Fruit fly (Drosophila melanogaster) whole organism, embryonic: ENCODE results near the gene CG42404.

Source experiments
- Ada2b ChIP-seq: fragments of 200-800 bp; sonication (Bioruptor generic); IDR thresholded peaks from 2 replicates; pipeline ENCODE4 v1.3.6; 2022; ENCODE audit warnings: missing biosample characterization, missing genetic modification characterization
- Atf3 ChIP-seq: fragments of 200-800 bp; sonication (Bioruptor generic); optimal IDR thresholded peaks from 3 replicates; lab custom pipeline; 2016; ENCODE audit warnings: missing biosample characterization, missing genetic modification characterization
- CG10979 ChIP-seq: fragments of 200-800 bp; sonication (Bioruptor generic); optimal IDR thresholded peaks from 2 replicates; lab custom pipeline; 2018; ENCODE audit warnings: missing biosample characterization, mild to moderate bottlenecking, missing genetic modification characterization, moderate library complexity
- CG11398 ChIP-seq: fragments of 200-800 bp; sonication (Bioruptor generic); optimal IDR thresholded peaks from 2 replicates; lab custom pipeline; 2016; ENCODE audit warnings: missing biosample characterization, missing genetic modification characterization
- CG13624 ChIP-seq: fragments of 200-800 bp; sonication (Bioruptor generic); optimal IDR thresholded peaks from 2 replicates; lab custom pipeline; 2016; ENCODE audit warnings: missing biosample characterization, missing genetic modification characterization
- CG14050 ChIP-seq: fragments of 200-800 bp; sonication (Bioruptor generic); IDR thresholded peaks from 3 replicates; pipeline ENCODE4 v1.3.6; 2022; ENCODE audit warnings: missing biosample characterization, missing genetic modification characterization
- CG1602 ChIP-seq: fragments of 200-800 bp; sonication (Bioruptor generic); optimal IDR thresholded peaks from 3 replicates; lab custom pipeline; 2016; ENCODE audit warnings: missing biosample characterization, missing genetic modification characterization
- CG31365 ChIP-seq: fragments of 200-800 bp; sonication (Bioruptor generic); optimal IDR thresholded peaks from 2 replicates; lab custom pipeline; 2018; ENCODE audit warnings: missing biosample characterization, mild to moderate bottlenecking, missing genetic modification characterization
- CG31388 ChIP-seq: fragments of 200-800 bp; sonication (Bioruptor generic); optimal IDR thresholded peaks from 2 replicates; lab custom pipeline; 2016; ENCODE audit warnings: missing biosample characterization, missing genetic modification characterization
- CG32532 ChIP-seq: fragments of 200-800 bp; sonication (Bioruptor generic); IDR thresholded peaks from 2 replicates; pipeline ENCODE4 v1.3.6; 2022; ENCODE audit warnings: missing biosample characterization, missing genetic modification characterization
- CG3838 ChIP-seq: fragments of 200-800 bp; sonication (Bioruptor generic); optimal IDR thresholded peaks from 3 replicates; lab custom pipeline; 2016; ENCODE audit warnings: missing biosample characterization, missing genetic modification characterization
- CG4707 ChIP-seq: fragments of 200-800 bp; sonication (Bioruptor generic); optimal IDR thresholded peaks from 2 replicates; lab custom pipeline; 2018; ENCODE audit warnings: missing biosample characterization, mild to moderate bottlenecking, missing genetic modification characterization, moderate library complexity
- CG7357 ChIP-seq: fragments of 200-800 bp; sonication (Bioruptor generic); IDR thresholded peaks from 3 replicates; pipeline ENCODE4 v1.3.6; 2022; ENCODE audit warnings: missing biosample characterization, missing genetic modification characterization
- CG7372 ChIP-seq: fragments of 200-800 bp; sonication (Bioruptor generic); IDR thresholded peaks from 2 replicates; pipeline ENCODE4 v1.3.6; 2022; ENCODE audit warnings: missing biosample characterization, missing genetic modification characterization
- CG8281 ChIP-seq: fragments of 200-800 bp; sonication (Bioruptor generic); optimal IDR thresholded peaks from 2 replicates; lab custom pipeline; 2018; ENCODE audit warnings: missing biosample characterization, mild to moderate bottlenecking, missing genetic modification characterization, moderate library complexity
- CG9817 ChIP-seq: fragments of 200-800 bp; sonication (Bioruptor generic); optimal IDR thresholded peaks from 2 replicates; lab custom pipeline; 2018; ENCODE audit warnings: missing biosample characterization, mild to moderate bottlenecking, missing genetic modification characterization, moderate library complexity
- D ChIP-seq, 2 experiments: fragments of 200-800 bp in 1 of 2; fragments of >200 bp in 1 of 2; sonication (Bioruptor generic) in 1 of 2; optimal IDR thresholded peaks; 2 replicates in 1 of 2; 3 replicates in 1 of 2; lab custom pipeline; 2017; ENCODE audit warnings: mild to moderate bottlenecking in 1 of 2, missing biosample characterization in 1 of 2, missing genetic modification characterization in 1 of 2, missing genetic modification reagents in 1 of 2
- Deaf1 ChIP-seq: fragments of 200-800 bp; optimal IDR thresholded peaks from 3 replicates; lab custom pipeline; 2019; ENCODE audit warnings: missing biosample characterization, mild to moderate bottlenecking, missing genetic modification characterization, moderate library complexity
- Dek ChIP-seq: fragments of 200-800 bp; sonication (Bioruptor generic); optimal IDR thresholded peaks from 3 replicates; lab custom pipeline; 2019; ENCODE audit warnings: missing biosample characterization, mild to moderate bottlenecking, missing genetic modification characterization, moderate library complexity
- Dll ChIP-seq: fragments of 200-800 bp; sonication (Bioruptor generic); IDR thresholded peaks from 4 replicates; pipeline ENCODE4 v1.3.6; 2022; ENCODE audit warnings: missing biosample characterization, missing genetic modification characterization; ENCODE audit not compliant: partially characterized antibody
- E2f1 ChIP-seq: fragments of 200-800 bp; sonication (Bioruptor generic); IDR thresholded peaks from 2 replicates; pipeline ENCODE4 v1.3.6; 2022; ENCODE audit warnings: missing biosample characterization, missing genetic modification characterization
- Gsc ChIP-seq: fragments of 200-800 bp; sonication (Bioruptor generic); IDR thresholded peaks from 2 replicates; pipeline ENCODE4 v1.3.6; 2022; ENCODE audit warnings: missing biosample characterization, missing genetic modification characterization
- Gug ChIP-seq: fragments of 200-800 bp; sonication (Bioruptor generic); IDR thresholded peaks from 4 replicates; pipeline ENCODE4 v1.3.6; 2022; ENCODE audit warnings: missing biosample characterization, missing genetic modification characterization
- H2.0 ChIP-seq: fragments of 200-800 bp; sonication (Bioruptor generic); IDR thresholded peaks from 2 replicates; pipeline ENCODE4 v1.3.6; 2022; ENCODE audit warnings: missing biosample characterization, missing genetic modification characterization
- Jarid2 ChIP-seq: fragments of 200-800 bp; sonication (Bioruptor generic); optimal IDR thresholded peaks from 3 replicates; lab custom pipeline; 2017; ENCODE audit warnings: mild to moderate bottlenecking, missing biosample characterization, missing genetic modification reagents, missing genetic modification characterization
- Max ChIP-seq: fragments of 200-800 bp; sonication (Bioruptor generic); optimal IDR thresholded peaks from 2 replicates; lab custom pipeline; 2016; ENCODE audit warnings: missing biosample characterization, mild to moderate bottlenecking, missing genetic modification characterization
- Nf-YB ChIP-seq: fragments of 200-800 bp; sonication (Bioruptor generic); optimal IDR thresholded peaks from 3 replicates; lab custom pipeline; 2019; ENCODE audit warnings: missing biosample characterization, mild to moderate bottlenecking, missing genetic modification characterization, moderate library complexity
- Oaz ChIP-seq: fragments of 200-800 bp; sonication (Bioruptor generic); IDR thresholded peaks from 2 replicates; pipeline ENCODE4 v1.3.6; 2022; ENCODE audit warnings: missing biosample characterization, missing genetic modification characterization
- Ravus ChIP-seq: fragments of 200-800 bp; sonication (Bioruptor generic); IDR thresholded peaks from 2 replicates; pipeline ENCODE4 v1.3.6; 2022; ENCODE audit warnings: missing biosample characterization, missing genetic modification characterization
- Six4 ChIP-seq: fragments of 200-800 bp; sonication (Bioruptor generic); optimal IDR thresholded peaks from 2 replicates; lab custom pipeline; 2016; ENCODE audit warnings: missing biosample characterization, missing genetic modification characterization
- Spps ChIP-seq: fragments of 200-800 bp; sonication (Bioruptor generic); optimal IDR thresholded peaks from 2 replicates; lab custom pipeline; 2018; ENCODE audit warnings: missing biosample characterization, mild to moderate bottlenecking, missing genetic modification characterization
- Ssrp ChIP-seq: fragments of 200-800 bp; sonication (Bioruptor generic); optimal IDR thresholded peaks from 2 replicates; lab custom pipeline; 2018; ENCODE audit warnings: missing biosample characterization, mild to moderate bottlenecking, missing genetic modification characterization, moderate library complexity
- aop ChIP-seq: fragments of 200-800 bp; sonication (Bioruptor generic); IDR thresholded peaks from 2 replicates; pipeline ENCODE4 v1.3.6; 2022; ENCODE audit warnings: missing biosample characterization, missing genetic modification characterization
- ato ChIP-seq: fragments of 200-800 bp; sonication (Bioruptor generic); IDR thresholded peaks from 2 replicates; pipeline ENCODE4 v1.3.6; 2022; ENCODE audit warnings: missing biosample characterization, missing genetic modification characterization; ENCODE audit not compliant: partially characterized antibody
- bbx ChIP-seq: fragments of 200-800 bp; sonication (Bioruptor generic); IDR thresholded peaks from 2 replicates; pipeline ENCODE4 v1.3.6; 2022; ENCODE audit warnings: missing biosample characterization, missing genetic modification characterization; ENCODE audit not compliant: partially characterized antibody
- bigmax ChIP-seq: fragments of 200-800 bp; sonication (Bioruptor generic); optimal IDR thresholded peaks from 2 replicates; lab custom pipeline; 2018; ENCODE audit warnings: missing biosample characterization, mild to moderate bottlenecking, missing genetic modification characterization
- br ChIP-seq: fragments of >200 bp; optimal IDR thresholded peaks from 2 replicates; lab custom pipeline; 2017
- crol ChIP-seq: fragments of 200-800 bp; sonication (Bioruptor generic); IDR thresholded peaks from 2 replicates; pipeline ENCODE4 v1.3.6; 2022; ENCODE audit warnings: missing biosample characterization, missing genetic modification characterization
- dm ChIP-seq: fragments of 200-800 bp; sonication (Bioruptor generic); optimal IDR thresholded peaks from 3 replicates; lab custom pipeline; 2016; ENCODE audit warnings: missing biosample characterization, missing genetic modification characterization
- dmrt11E ChIP-seq: fragments of 200-800 bp; sonication (Bioruptor generic); optimal IDR thresholded peaks from 3 replicates; lab custom pipeline; 2018; ENCODE audit warnings: missing biosample characterization, mild to moderate bottlenecking, missing genetic modification characterization, moderate library complexity
- ewg ChIP-seq: fragments of 200-800 bp; sonication (Bioruptor generic); optimal IDR thresholded peaks from 3 replicates; lab custom pipeline; 2017; ENCODE audit warnings: mild to moderate bottlenecking, missing biosample characterization, missing genetic modification reagents, missing genetic modification characterization
- klu ChIP-seq: fragments of 200-800 bp; sonication (Bioruptor generic); IDR thresholded peaks from 2 replicates; pipeline ENCODE4 v1.3.6; 2022; ENCODE audit warnings: missing biosample characterization, missing genetic modification characterization
- p53 ChIP-seq: fragments of 200-800 bp; sonication (Bioruptor generic); optimal IDR thresholded peaks from 2 replicates; lab custom pipeline; 2016; ENCODE audit warnings: missing biosample characterization, missing genetic modification characterization
- shn ChIP-seq: fragments of 200-800 bp; sonication (Bioruptor generic); optimal IDR thresholded peaks from 3 replicates; lab custom pipeline; 2016; ENCODE audit warnings: missing biosample characterization, missing genetic modification characterization
- sima ChIP-seq: fragments of 200-800 bp; sonication (Bioruptor generic); optimal IDR thresholded peaks from 2 replicates; lab custom pipeline; 2016; ENCODE audit warnings: missing biosample characterization, missing genetic modification characterization
- slp2 ChIP-seq: fragments of 200-800 bp; sonication (Bioruptor generic); optimal IDR thresholded peaks from 2 replicates; lab custom pipeline; 2016; ENCODE audit warnings: missing biosample characterization, missing genetic modification characterization
- sob ChIP-seq: fragments of 200-800 bp; sonication (Bioruptor generic); IDR thresholded peaks from 2 replicates; pipeline ENCODE4 v1.3.6; 2022; ENCODE audit warnings: missing biosample characterization, missing genetic modification characterization
- tin ChIP-seq: fragments of 200-800 bp; sonication (Bioruptor generic); optimal IDR thresholded peaks from 3 replicates; lab custom pipeline; 2016; ENCODE audit warnings: missing biosample characterization, missing genetic modification characterization
- z ChIP-seq: fragments of 200-800 bp; sonication (Bioruptor generic); IDR thresholded peaks from 3 replicates; pipeline ENCODE4 v1.3.6; 2022; ENCODE audit warnings: missing biosample characterization, missing genetic modification characterization

CG42404 gene

DNA sequence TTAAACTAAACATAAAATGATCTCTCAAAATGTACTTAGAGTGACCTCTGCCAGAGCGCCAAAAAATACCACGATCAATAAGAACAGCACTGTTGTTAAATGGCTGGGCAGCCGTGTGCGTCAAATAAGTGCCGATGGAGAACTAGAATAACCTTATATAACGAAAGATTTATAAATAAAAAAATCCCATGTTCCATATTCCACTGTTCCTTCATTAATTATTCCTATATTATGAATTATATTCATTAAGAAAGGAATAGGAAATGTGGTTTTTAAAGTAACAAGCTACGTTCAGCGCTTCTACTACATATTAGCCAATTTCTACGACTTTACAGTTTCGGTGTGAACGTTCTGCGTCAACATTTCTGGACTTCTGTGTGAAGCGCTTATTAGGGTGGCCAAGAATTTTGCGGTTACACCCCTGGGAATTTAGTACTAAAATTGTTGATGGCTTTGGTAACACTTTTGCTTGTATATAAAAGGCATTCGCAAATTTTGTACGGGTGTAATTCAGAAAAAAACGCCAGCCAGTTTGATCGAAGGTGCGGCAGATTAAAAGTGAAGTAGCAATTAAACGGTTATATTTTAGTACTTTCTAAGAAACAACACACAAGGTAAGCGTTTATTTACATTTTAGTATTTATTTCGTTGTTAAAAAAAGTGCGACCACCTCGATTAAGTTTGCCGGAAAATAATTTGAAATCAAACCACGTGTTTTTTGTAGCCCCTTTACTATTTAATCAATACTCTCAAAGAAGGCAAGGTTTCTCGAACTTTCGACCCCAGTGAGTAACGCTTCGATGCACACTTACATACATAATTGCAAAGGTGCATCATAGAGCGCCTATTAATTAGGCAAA is 7.5 kb upstream of the CG42404 start, which contains the start of the genes tefu and Hsc70-4 (continued):
- peak; percentile 1 for TF ChIP-seq p53
- peak; percentile 80 for TF ChIP-seq CG32532 (GFP tag; lab: Robert Waterston, UW)
- TF ChIP-seq CG4707 (GFP tag; lab: Kevin White, UChicago): no peak
- peak; percentile 71 for TF ChIP-seq Atf3 (GFP tag; lab: Kevin White, UChicago)
- TF ChIP-seq sima (GFP tag; lab: Kevin White, UChicago): peak; percentile 12
- peak; percentile 73 for TF ChIP-seq CG7372 (GFP tag; lab: Robert Waterston, UW)
- peak; percentile 75 for TF ChIP-seq Ada2b (GFP tag; lab: Robert Waterston, UW)
- peak; percentile 48 for TF ChIP-seq CG13624 (GFP tag; lab: Kevin White, UChicago)
- TF ChIP-seq slp2 (GFP tag; lab: Kevin White, UChicago): peak; percentile 62
- no peak for TF ChIP-seq Jarid2 (GFP tag; lab: Kevin White, UChicago)
- TF ChIP-seq CG8281 (tag; lab: Kevin White, UChicago): peak; percentile 31
- no peak for TF ChIP-seq Deaf1 (tag; lab: Kevin White, UChicago)
- TF ChIP-seq Nf-YB (GFP tag; lab: Kevin White, UChicago): no peak
- TF ChIP-seq CG31388 (GFP tag; lab: Kevin White, UChicago): no peak
- TF ChIP-seq CG3838 (GFP tag; lab: Kevin White, UChicago): peak; percentile 9
- TF ChIP-seq dm (GFP tag; lab: Kevin White, UChicago): peak; percentile 61
- no peak for TF ChIP-seq D (optimal IDR thresholded peaks at IDR 0.05; lab: Kevin White, UChicago)
- TF ChIP-seq D (GFP tag; optimal IDR thresholded peaks at IDR 0.05; lab: Kevin White, UChicago): peak; percentile 34
- TF ChIP-seq CG31365 (tag; lab: Kevin White, UChicago): peak; percentile 4
- peak; percentile 1 for TF ChIP-seq Spps (tag; lab: Kevin White, UChicago)
- TF ChIP-seq H2.0 (GFP tag; lab: Robert Waterston, UW): peak; percentile 70
- peak; percentile 81 for TF ChIP-seq klu (GFP tag; lab: Robert Waterston, UW)
- TF ChIP-seq Dll: no peak
- peak; percentile 75 for TF ChIP-seq Dek (tag; lab: Kevin White, UChicago)
- TF ChIP-seq CG10979: peak; percentile 57
- no peak for TF ChIP-seq crol (GFP tag; lab: Robert Waterston, UW)
- peak; percentile 54 for TF ChIP-seq Max (GFP tag; lab: Kevin White, UChicago)
- TF ChIP-seq Ravus (GFP tag; lab: Robert Waterston, UW): peak; percentile 43
- peak; percentile 70 for TF ChIP-seq E2f1 (GFP tag; lab: Robert Waterston, UW)
- TF ChIP-seq Gsc (GFP tag; lab: Robert Waterston, UW): peak; percentile 42; the same call in 1 of the 2 replicates
- peak; percentile 78 for TF ChIP-seq tin (GFP tag; lab: Kevin White, UChicago)
- no peak for TF ChIP-seq bbx (GFP tag; lab: Robert Waterston, UW)
- TF ChIP-seq Six4: peak; percentile 44
- TF ChIP-seq br (lab: Kevin White, UChicago): no peak
- TF ChIP-seq aop: no peak
- TF ChIP-seq CG14050 (GFP tag; lab: Robert Waterston, UW): peak; percentile 53; the same call in 2 of the 3 replicates
- TF ChIP-seq ewg (GFP tag; lab: Kevin White, UChicago): peak; percentile 60
- peak; percentile 60; the same call in 1 of the 2 replicates for TF ChIP-seq Oaz (GFP tag; lab: Robert Waterston, UW)
- peak; percentile 84 for TF ChIP-seq CG9817 (tag; lab: Kevin White, UChicago)
- peak; percentile 73 for TF ChIP-seq dmrt11E (tag; lab: Kevin White, UChicago)
- peak; percentile 92 for TF ChIP-seq Gug (GFP tag; lab: Robert Waterston, UW)
- TF ChIP-seq CG7357 (GFP tag; lab: Robert Waterston, UW): peak; percentile 99
- TF ChIP-seq ato: 0 out of 2 replicates have a peak, but pooled peaks have one; percentile 17
- no peak; the same call in 2 of the 3 replicates for TF ChIP-seq z (GFP tag; lab: Robert Waterston, UW)
- no peak for TF ChIP-seq CG11398
- TF ChIP-seq shn (GFP tag; lab: Kevin White, UChicago): peak; percentile 77
- TF ChIP-seq Ssrp (tag; lab: Kevin White, UChicago): peak; percentile 73
- TF ChIP-seq sob: peak; percentile 77
- TF ChIP-seq bigmax (GFP tag; lab: Kevin White, UChicago): no peak
- peak; percentile 86 for TF ChIP-seq CG1602 (GFP tag; lab: Kevin White, UChicago)
